Worm (Caenorhabditis elegans): Measurements from ENCODE around the gene nfm-1.

nfm-1 gene

DNA sequence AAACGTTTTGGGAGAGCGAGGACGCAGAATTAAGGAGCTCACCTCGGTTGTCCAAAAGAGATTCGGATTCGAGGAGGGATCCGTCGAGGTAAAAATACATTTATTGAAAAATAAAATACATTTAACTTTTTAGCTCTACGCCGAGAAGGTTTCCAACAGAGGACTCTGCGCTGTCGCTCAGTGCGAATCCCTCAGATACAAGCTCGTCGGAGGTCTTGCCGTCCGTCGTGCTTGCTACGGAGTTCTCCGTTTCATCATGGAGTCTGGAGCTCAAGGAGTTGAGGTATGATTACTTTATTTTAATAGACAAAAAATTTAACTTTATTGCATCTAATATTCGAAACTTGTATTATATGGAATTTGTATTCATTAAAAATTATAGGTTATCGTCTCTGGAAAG, 47.8 kb downstream of the nfm-1 start:
- no peak for TF ChIP-seq unc-62 (GFP tag; optimal IDR thresholded peaks at IDR 0.05)

DNA sequence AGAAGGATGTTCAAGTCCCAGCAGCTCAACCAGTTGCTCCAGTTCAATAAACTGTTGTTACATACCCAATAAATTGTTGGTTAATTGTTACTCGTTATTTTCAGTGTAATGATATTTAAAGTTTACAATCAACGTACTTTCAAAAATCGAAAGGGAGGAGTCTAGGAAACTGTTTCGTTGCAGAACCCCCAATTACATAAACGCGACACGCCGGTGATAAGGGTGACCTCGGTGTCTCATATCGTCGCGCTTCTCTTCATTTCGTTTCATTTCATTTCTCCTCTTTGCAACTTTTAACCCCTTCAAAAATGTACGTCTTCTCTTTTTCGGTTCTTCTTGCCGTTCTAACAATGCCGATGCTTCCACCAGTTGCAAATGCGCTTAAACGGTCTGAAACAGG, 48.6 kb downstream of the nfm-1 start, which contains the start of gene C23G10.2:
C23G10.2 (plus strand) TSS at position 184 of the 400 bp plus-strand sequence.
- TF ChIP-seq unc-62 (GFP tag; optimal IDR thresholded peaks at IDR 0.05): no peak

DNA sequence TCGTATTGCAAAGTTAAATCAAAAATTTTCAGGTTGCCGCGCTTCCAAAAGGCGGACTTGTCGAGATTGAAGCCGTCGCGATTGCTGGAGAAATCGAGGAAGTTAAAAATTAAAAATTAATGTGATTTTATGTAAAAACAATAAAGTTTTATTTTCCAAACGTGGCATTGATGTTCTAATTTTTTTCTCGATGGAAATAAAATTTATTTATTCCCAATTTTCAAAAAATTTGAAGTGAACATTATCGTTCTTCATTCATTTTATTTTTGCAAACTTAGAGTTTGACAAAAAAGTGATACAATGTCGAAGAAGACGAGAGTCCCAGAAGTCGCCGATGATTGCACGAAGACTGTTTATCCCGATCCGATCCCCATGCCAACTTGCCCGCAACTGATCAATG, 49.7 kb downstream of the nfm-1 start, which contains the start of gene C23G10.1:
C23G10.1 (plus strand) TSS at position 301 of the 400 bp plus-strand sequence.
- TF ChIP-seq unc-62 (GFP tag; optimal IDR thresholded peaks at IDR 0.05): no peak

DNA sequence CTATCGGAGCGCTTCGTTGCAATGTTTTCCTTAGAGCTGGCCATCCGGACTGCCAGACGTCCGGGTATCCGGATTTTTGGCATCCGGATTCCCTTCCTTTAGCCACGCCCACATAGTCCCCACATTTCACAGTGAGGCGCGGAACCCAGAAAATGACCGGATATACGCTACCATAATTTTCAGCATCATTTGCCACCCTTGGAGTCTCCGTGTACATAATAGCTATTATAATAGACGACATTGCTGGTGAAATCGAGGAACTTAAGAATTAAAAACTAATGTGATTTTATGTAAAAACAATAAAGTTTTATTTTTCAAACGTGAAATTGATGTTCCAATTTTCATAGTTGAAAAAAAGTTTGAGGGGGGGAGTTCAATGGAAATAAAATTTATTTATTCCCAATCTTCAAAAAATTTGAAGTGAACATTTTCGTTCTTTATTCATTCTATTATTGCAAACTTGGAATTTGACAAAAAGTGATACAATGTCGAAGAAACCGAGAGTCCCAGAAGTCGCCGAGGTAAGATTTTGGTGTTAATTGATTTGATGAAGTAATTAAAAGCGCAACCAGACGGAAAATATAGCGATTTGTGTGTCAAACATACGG, 51.1 kb downstream of the nfm-1 start:
- TF ChIP-seq unc-62 (GFP tag; optimal IDR thresholded peaks at IDR 0.05): no peak

DNA sequence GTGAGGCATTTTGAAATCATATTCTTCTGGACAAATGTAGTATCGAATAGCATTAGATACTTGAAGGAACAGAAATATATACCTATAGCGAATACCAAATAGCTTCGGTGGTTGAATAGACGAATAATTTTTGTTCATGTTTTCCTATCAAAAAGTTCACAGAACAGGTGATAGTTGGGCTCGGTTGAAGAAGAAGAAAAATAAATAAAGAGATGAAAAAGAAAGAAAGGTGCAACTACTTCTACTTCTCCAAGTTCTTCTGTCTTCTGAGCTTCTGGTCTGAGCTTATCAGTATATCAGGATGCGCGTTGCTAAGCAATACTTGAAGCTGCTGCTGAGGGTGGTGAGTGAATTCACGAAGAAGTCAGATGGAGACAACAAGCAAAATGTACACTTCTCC, 54.7 kb downstream of the nfm-1 start, which contains the start of gene C23G10.10:
C23G10.10 (minus strand) TSS at position 101 of the 400 bp plus-strand sequence.
- no peak for TF ChIP-seq unc-62 (GFP tag; optimal IDR thresholded peaks at IDR 0.05)
